Worm (Caenorhabditis elegans) whole organism, L4 larva: ENCODE results near the gene C25G4.17.

Experiments
- F26F4.8 ChIP-seq: fragments of 200-800 bp; sonication (Bioruptor generic); conservative IDR thresholded peaks from 2 replicates; pipeline ENCODE4 v1.3.6; 2022; ENCODE audit warnings: missing genetic modification characterization, missing compliant biosample characterization
- F44E2.7 ChIP-seq: fragments of 200-800 bp; sonication (Bioruptor generic); IDR thresholded peaks from 2 replicates; pipeline ENCODE4 v2.1.2; 2022; ENCODE audit warnings: missing genetic modification characterization, missing compliant biosample characterization
- R02D3.7 ChIP-seq: fragments of 150-350 bp; sonication (generic microtip); optimal IDR thresholded peaks from 3 replicates; lab custom pipeline; 2014; ENCODE audit warnings: missing biosample characterization, missing genetic modification characterization
- T20F7.1 ChIP-seq: fragments of 200-800 bp; sonication (Bioruptor generic); optimal IDR thresholded peaks from 2 replicates; lab custom pipeline; 2018; ENCODE audit warnings: mild to moderate bottlenecking, missing genetic modification characterization, missing compliant biosample characterization
- Y48G9A.11 ChIP-seq: fragments of 200-800 bp; sonication (Bioruptor generic); IDR thresholded peaks from 2 replicates; pipeline ENCODE4 v1.3.6; 2022; ENCODE audit warnings: missing genetic modification reagents, missing genetic modification characterization, missing compliant biosample characterization
- Y5F2A.4 ChIP-seq: fragments of 200-800 bp; sonication (Bioruptor generic); optimal IDR thresholded peaks from 2 replicates; lab custom pipeline; 2018; ENCODE audit warnings: mild to moderate bottlenecking, missing genetic modification characterization, missing compliant biosample characterization
- Y75B8A.6 ChIP-seq: fragments of 200-800 bp; sonication (Bioruptor generic); IDR thresholded peaks from 2 replicates; pipeline ENCODE4 v1.3.6; 2022; ENCODE audit warnings: missing genetic modification reagents, missing genetic modification characterization, missing compliant biosample characterization
- aly-2 ChIP-seq: sonication (generic microtip); optimal IDR thresholded peaks from 2 replicates; lab custom pipeline; 2018; ENCODE audit warnings: missing biosample characterization, missing genetic modification characterization
- ceh-20 ChIP-seq: fragments of 200-800 bp; sonication (Bioruptor generic); IDR thresholded peaks from 2 replicates; pipeline ENCODE4 v1.3.6; 2022; ENCODE audit warnings: missing genetic modification reagents, missing genetic modification characterization, missing compliant biosample characterization
- ceh-28 ChIP-seq: fragments of 150-350 bp; optimal IDR thresholded peaks from 2 replicates; lab custom pipeline; 2014; ENCODE audit warnings: missing biosample characterization, missing genetic modification reagents, missing genetic modification characterization
- ceh-32 ChIP-seq: sonication (generic microtip); optimal IDR thresholded peaks from 2 replicates; lab custom pipeline; 2016; ENCODE audit warnings: mild to moderate bottlenecking, missing genetic modification characterization, missing compliant biosample characterization; ENCODE audit not compliant: poor library complexity
- cey-2 ChIP-seq: sonication (generic microtip); optimal IDR thresholded peaks from 3 replicates; lab custom pipeline; 2017; ENCODE audit warnings: missing genetic modification characterization, mild to moderate bottlenecking, missing compliant biosample characterization, antibody characterized with exemption, borderline replicate concordance; ENCODE audit not compliant: insufficient read depth
- daf-8 ChIP-seq: fragments of 200-800 bp; sonication (Bioruptor generic); IDR thresholded peaks from 2 replicates; pipeline ENCODE4 v1.3.6; 2022; ENCODE audit warnings: missing genetic modification characterization, missing compliant biosample characterization
- dmd-6 ChIP-seq: fragments of 200-800 bp; sonication (Bioruptor generic); IDR thresholded peaks from 2 replicates; pipeline ENCODE4 v1.3.6; 2022; ENCODE audit warnings: missing genetic modification reagents, missing genetic modification characterization, missing compliant biosample characterization
- dmd-9 ChIP-seq: fragments of 200-800 bp; sonication (Bioruptor generic); IDR thresholded peaks from 2 replicates; pipeline ENCODE4 v1.3.6; 2022; ENCODE audit warnings: missing genetic modification reagents, missing genetic modification characterization, missing compliant biosample characterization
- dpl-1 ChIP-seq: fragments of 150-350 bp; optimal IDR thresholded peaks from 2 replicates; lab custom pipeline; 2014; ENCODE audit warnings: missing biosample characterization, missing genetic modification reagents, missing genetic modification characterization
- duxl-1 ChIP-seq: sonication (generic microtip); optimal IDR thresholded peaks from 2 replicates; lab custom pipeline; 2016; ENCODE audit warnings: mild to moderate bottlenecking, missing genetic modification characterization, moderate library complexity, missing compliant biosample characterization; ENCODE audit not compliant: poor library complexity
- egl-27 ChIP-seq: sonication (generic microtip); optimal IDR thresholded peaks from 3 replicates; lab custom pipeline; 2017; ENCODE audit warnings: missing biosample characterization, missing genetic modification reagents, missing genetic modification characterization
- egl-43 ChIP-seq: fragments of 200-800 bp; sonication (Bioruptor generic); IDR thresholded peaks from 2 replicates; pipeline ENCODE4 v1.3.6; 2022; ENCODE audit warnings: missing genetic modification reagents, missing genetic modification characterization, missing compliant biosample characterization
- fos-1 ChIP-seq: fragments of 150-350 bp; optimal IDR thresholded peaks from 2 replicates; lab custom pipeline; 2014; ENCODE audit warnings: missing biosample characterization, missing genetic modification characterization
- hlh-30 ChIP-seq: sonication (generic microtip); optimal IDR thresholded peaks from 2 replicates; lab custom pipeline; 2017; ENCODE audit warnings: antibody characterized with exemption, mild to moderate bottlenecking, missing genetic modification characterization, missing compliant biosample characterization; ENCODE audit not compliant: insufficient read depth
- hmg-1.1 ChIP-seq: fragments of 200-800 bp; sonication (Bioruptor generic); IDR thresholded peaks from 2 replicates; pipeline ENCODE4 v1.3.6; 2022; ENCODE audit warnings: missing genetic modification reagents, missing genetic modification characterization, missing compliant biosample characterization
- lin-29 ChIP-seq: fragments of 200-800 bp; sonication (Bioruptor generic); IDR thresholded peaks from 2 replicates; pipeline ENCODE4 v1.3.6; 2022; ENCODE audit warnings: missing genetic modification reagents, missing genetic modification characterization, missing compliant biosample characterization
- lin-39 ChIP-seq: fragments of 150-350 bp; optimal IDR thresholded peaks from 2 replicates; lab custom pipeline; 2014; ENCODE audit warnings: missing biosample characterization, missing genetic modification reagents, missing genetic modification characterization
- lir-3 ChIP-seq: sonication (generic microtip); optimal IDR thresholded peaks from 2 replicates; lab custom pipeline; 2016; ENCODE audit warnings: mild to moderate bottlenecking, missing genetic modification characterization, missing compliant biosample characterization
- madf-9 ChIP-seq: fragments of 200-800 bp; sonication (Bioruptor generic); conservative IDR thresholded peaks from 2 replicates; pipeline ENCODE4 v1.3.6; 2022; ENCODE audit warnings: missing genetic modification reagents, missing genetic modification characterization, missing compliant biosample characterization
- mdl-1 ChIP-seq, 2 experiments: fragments of 150-350 bp in 1 of 2; sonication (generic microtip) in 1 of 2; optimal IDR thresholded peaks; 2 replicates each; lab custom pipeline; 2014 to 2017; ENCODE audit warnings: missing biosample characterization in 2 of 2, missing genetic modification characterization in 2 of 2
- mdt-29 ChIP-seq: fragments of 200-800 bp; sonication (Bioruptor generic); IDR thresholded peaks from 2 replicates; pipeline ENCODE4 v1.3.6; 2022; ENCODE audit warnings: missing genetic modification reagents, missing genetic modification characterization, missing compliant biosample characterization
- mep-1 ChIP-seq: fragments of 150-350 bp; sonication (generic microtip); optimal IDR thresholded peaks from 3 replicates; lab custom pipeline; 2014; ENCODE audit warnings: missing biosample characterization, missing genetic modification characterization
- mes-2 ChIP-seq: sonication (generic microtip); optimal IDR thresholded peaks from 2 replicates; lab custom pipeline; 2016; ENCODE audit warnings: missing genotype, mild to moderate bottlenecking, missing genetic modification characterization, missing compliant biosample characterization; ENCODE audit not compliant: poor library complexity, severe bottlenecking
- mxl-2 ChIP-seq: fragments of 200-800 bp; sonication (Bioruptor generic); conservative IDR thresholded peaks from 2 replicates; pipeline ENCODE4 v1.3.6; 2022; ENCODE audit warnings: missing genetic modification reagents, missing genetic modification characterization, missing compliant biosample characterization
- nhr-11 ChIP-seq: fragments of 150-350 bp; optimal IDR thresholded peaks from 2 replicates; lab custom pipeline; 2014; ENCODE audit warnings: missing biosample characterization, missing genetic modification characterization
- nhr-111 ChIP-seq: fragments of 200-800 bp; sonication (Bioruptor generic); optimal IDR thresholded peaks from 2 replicates; lab custom pipeline; 2018; ENCODE audit warnings: mild to moderate bottlenecking, missing genetic modification characterization, missing compliant biosample characterization
- nhr-25 ChIP-seq: sonication (generic microtip); optimal IDR thresholded peaks from 2 replicates; lab custom pipeline; 2017; ENCODE audit warnings: missing genetic modification characterization, mild to moderate bottlenecking, missing compliant biosample characterization, antibody characterized with exemption, moderate library complexity, borderline replicate concordance; ENCODE audit not compliant: insufficient read depth
- nhr-48 ChIP-seq: sonication (generic microtip); optimal IDR thresholded peaks from 2 replicates; lab custom pipeline; 2016; ENCODE audit warnings: mild to moderate bottlenecking, missing genetic modification characterization, missing compliant biosample characterization
- nhr-77 ChIP-seq: fragments of 150-350 bp; optimal IDR thresholded peaks from 2 replicates; lab custom pipeline; 2014; ENCODE audit warnings: missing biosample characterization, missing genetic modification characterization
- pqm-1 ChIP-seq: sonication (generic microtip); optimal IDR thresholded peaks from 2 replicates; lab custom pipeline; 2017; ENCODE audit warnings: missing biosample characterization, missing genetic modification characterization
- rbr-2 ChIP-seq: sonication (generic microtip); optimal IDR thresholded peaks from 2 replicates; lab custom pipeline; 2016; ENCODE audit warnings: missing genotype, missing genetic modification characterization, missing compliant biosample characterization
- saeg-2 ChIP-seq: fragments of 200-800 bp; sonication (Bioruptor generic); IDR thresholded peaks from 2 replicates; pipeline ENCODE4 v1.3.6; 2022; ENCODE audit warnings: missing genetic modification reagents, missing genetic modification characterization, missing compliant biosample characterization
- sdz-12 ChIP-seq: fragments of 200-800 bp; sonication (Bioruptor generic); optimal IDR thresholded peaks from 2 replicates; lab custom pipeline; 2018; ENCODE audit warnings: mild to moderate bottlenecking, missing genetic modification characterization, missing compliant biosample characterization
- skn-1 ChIP-seq: fragments of 150-350 bp; optimal IDR thresholded peaks from 2 replicates; lab custom pipeline; 2014; ENCODE audit warnings: missing biosample characterization, missing genetic modification characterization
- spr-1 ChIP-seq: sonication (generic microtip); optimal IDR thresholded peaks from 2 replicates; lab custom pipeline; 2016; ENCODE audit warnings: mild to moderate bottlenecking, missing genetic modification characterization, missing compliant biosample characterization
- tag-97 ChIP-seq: fragments of 200-800 bp; sonication (Bioruptor generic); IDR thresholded peaks from 2 replicates; pipeline ENCODE4 v1.3.6; 2022; ENCODE audit warnings: missing genetic modification characterization, missing compliant biosample characterization
- tra-1 ChIP-seq: fragments of 200-800 bp; sonication (Bioruptor generic); IDR thresholded peaks from 2 replicates; pipeline ENCODE4 v1.3.6; 2022; ENCODE audit warnings: missing genetic modification reagents, missing genetic modification characterization, missing compliant biosample characterization
- unc-39 ChIP-seq: sonication (generic microtip); optimal IDR thresholded peaks from 2 replicates; lab custom pipeline; 2017; ENCODE audit warnings: missing biosample characterization, missing genetic modification characterization
- vab-7 ChIP-seq: fragments of 200-800 bp; sonication (Bioruptor generic); IDR thresholded peaks from 2 replicates; pipeline ENCODE4 v1.3.6; 2022; ENCODE audit warnings: missing genetic modification reagents, missing genetic modification characterization, missing compliant biosample characterization
- zag-1 ChIP-seq: fragments of 150-350 bp; optimal IDR thresholded peaks from 2 replicates; lab custom pipeline; 2014; ENCODE audit warnings: missing biosample characterization, missing genetic modification characterization
- zfp-2 ChIP-seq: sonication (generic microtip); optimal IDR thresholded peaks from 2 replicates; lab custom pipeline; 2016; ENCODE audit warnings: mild to moderate bottlenecking, missing genetic modification characterization, missing compliant biosample characterization
- ztf-11 ChIP-seq: fragments of 150-350 bp; optimal IDR thresholded peaks from 2 replicates; lab custom pipeline; 2014; ENCODE audit warnings: missing biosample characterization, missing genetic modification characterization

Gene C25G4.17

DNA sequence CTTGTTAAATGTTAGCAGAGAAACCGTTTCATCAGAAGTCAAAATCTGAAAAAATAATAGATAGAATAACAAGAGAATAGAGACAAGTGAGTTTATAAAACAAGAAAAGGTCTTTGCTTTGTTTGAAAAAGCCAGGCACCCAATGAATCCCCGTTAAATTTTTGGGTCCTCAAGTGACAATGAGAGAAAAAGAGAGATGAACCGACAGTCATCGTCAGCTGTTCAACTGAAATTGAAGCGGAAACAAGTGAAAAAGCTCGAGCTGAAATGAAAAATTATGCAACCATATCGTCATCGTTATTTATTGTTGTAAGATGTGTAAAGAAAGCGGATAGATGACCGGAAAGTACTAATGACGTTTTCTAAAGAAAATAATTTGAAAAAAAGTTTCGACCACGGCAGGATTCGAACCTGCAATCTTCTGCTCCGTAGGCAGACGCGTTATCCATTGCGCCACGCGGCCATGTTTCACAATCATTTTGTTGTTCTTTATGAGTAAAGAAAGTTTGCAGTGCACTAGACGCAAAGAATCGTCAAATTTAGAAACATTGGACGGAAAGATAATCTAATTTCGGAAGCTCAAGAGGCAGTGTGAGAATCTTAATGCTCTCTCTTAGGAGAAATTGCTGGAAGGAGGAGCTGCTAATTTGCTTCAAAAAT lies 24.1 kb upstream of the C25G4.17 start, which contains the start of gene F08G5.3 (continued):
- peak; percentile 49 for TF ChIP-seq mep-1
- no peak for TF ChIP-seq dpl-1 (GFP tag; lab: Kevin White, UChicago)
- no peak for TF ChIP-seq zag-1 (tag; lab: Kevin White, UChicago)
- peak; percentile 68 for TF ChIP-seq ceh-20 (GFP tag; lab: Robert Waterston, UW)
- TF ChIP-seq hmg-1.1: peak; percentile 76
- TF ChIP-seq aly-2 (tag; lab: Kevin White, UChicago): no peak
- no peak for TF ChIP-seq spr-1 (tag; lab: Kevin White, UChicago)
- no peak for TF ChIP-seq unc-39 (tag; lab: Kevin White, UChicago)
- no peak for TF ChIP-seq egl-27 (tag; lab: Kevin White, UChicago)
- peak; percentile 73 for TF ChIP-seq mes-2 (tag; lab: Kevin White, UChicago)
- TF ChIP-seq nhr-111 (GFP tag; lab: Kevin White, UChicago): peak; percentile 69
- TF ChIP-seq daf-8 (GFP tag; lab: Robert Waterston, UW): no peak
- TF ChIP-seq skn-1 (tag; lab: Kevin White, UChicago): no peak
- TF ChIP-seq nhr-48 (tag; lab: Kevin White, UChicago): peak; percentile 23
- peak; percentile 91 for TF ChIP-seq egl-43 (GFP tag; lab: Robert Waterston, UW)
- TF ChIP-seq tag-97 (GFP tag; lab: Robert Waterston, UW): no peak
- no peak for TF ChIP-seq fos-1 (tag; lab: Kevin White, UChicago)
- peak; percentile 37 for TF ChIP-seq duxl-1 (tag; lab: Kevin White, UChicago)
- no peak for TF ChIP-seq nhr-11 (tag; lab: Kevin White, UChicago)
- peak; percentile 47 for TF ChIP-seq rbr-2 (tag; lab: Kevin White, UChicago)
- TF ChIP-seq saeg-2 (GFP tag; lab: Robert Waterston, UW): peak; percentile 66; the same call in 1 of the 2 replicates
- no peak for TF ChIP-seq pqm-1 (tag; lab: Kevin White, UChicago)
- TF ChIP-seq mdt-29 (GFP tag; lab: Robert Waterston, UW): peak; percentile 72; the same call in 1 of the 2 replicates
- TF ChIP-seq R02D3.7: no peak
- TF ChIP-seq lin-29 (GFP tag; lab: Robert Waterston, UW): no peak
- peak; percentile 32 for TF ChIP-seq nhr-77 (tag; lab: Kevin White, UChicago)
- TF ChIP-seq zfp-2 (tag; lab: Kevin White, UChicago): no peak
- peak; percentile 91 for TF ChIP-seq vab-7 (GFP tag; lab: Robert Waterston, UW)
- TF ChIP-seq T20F7.1: peak; percentile 41
- TF ChIP-seq lir-3 (tag; lab: Kevin White, UChicago): peak; percentile 49
- TF ChIP-seq ztf-11: no peak
- no peak for TF ChIP-seq mdl-1 (tag; optimal IDR thresholded peaks at IDR 0.05; lab: Kevin White, UChicago)
- no peak for TF ChIP-seq nhr-25 (tag; lab: Kevin White, UChicago)
- TF ChIP-seq dmd-6 (GFP tag; lab: Robert Waterston, UW): peak; percentile 46
- TF ChIP-seq sdz-12: no peak
- TF ChIP-seq madf-9: no peak
- no peak for TF ChIP-seq lin-39 (tag; lab: Kevin White, UChicago)
- TF ChIP-seq cey-2: no peak
- no peak for TF ChIP-seq F44E2.7
- no peak for TF ChIP-seq ceh-28
- TF ChIP-seq tra-1 (GFP tag; lab: Robert Waterston, UW): peak; percentile 78
- TF ChIP-seq Y5F2A.4 (GFP tag; lab: Kevin White, UChicago): peak; percentile 25
- TF ChIP-seq mxl-2 (GFP tag; lab: Robert Waterston, UW): 0 out of 2 replicates have a peak, but pooled peaks have one; percentile 34
- 0 out of 2 replicates have a peak, but pooled peaks have one; percentile 53 for TF ChIP-seq Y75B8A.6 (GFP tag; lab: Robert Waterston, UW)
- peak; percentile 86 for TF ChIP-seq Y48G9A.11 (GFP tag; lab: Robert Waterston, UW)
- TF ChIP-seq F26F4.8 (GFP tag; lab: Robert Waterston, UW): peak; percentile 90
- TF ChIP-seq ceh-32 (tag; lab: Kevin White, UChicago): no peak
- peak; percentile 59 for TF ChIP-seq hlh-30 (tag; lab: Kevin White, UChicago)
- peak; percentile 74; the same call in 1 of the 2 replicates for TF ChIP-seq dmd-9 (GFP tag; lab: Robert Waterston, UW)
